Worm (Caenorhabditis elegans): ENCODE results near the gene uda-1.

DNA sequence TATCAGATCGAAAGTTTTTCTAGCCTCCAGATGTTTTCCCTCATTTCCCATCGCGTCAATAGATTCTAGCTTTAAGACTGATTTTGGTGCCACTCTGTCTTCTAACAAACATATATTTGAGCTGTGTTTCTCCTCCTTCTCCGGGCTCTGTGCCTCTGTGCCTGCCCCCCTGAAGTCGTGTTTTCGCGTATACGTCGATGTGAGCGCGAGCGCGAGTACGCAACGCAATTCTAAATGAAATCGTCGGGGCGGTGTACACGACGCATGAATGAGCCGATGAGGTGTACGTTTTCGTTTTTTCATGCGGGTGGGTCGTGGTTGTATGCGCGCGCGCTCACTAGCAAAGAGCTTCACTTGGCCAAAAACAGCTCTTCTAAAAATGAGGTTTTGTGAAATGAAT, 38.7 kb upstream of the uda-1 start:
- TF ChIP-seq T22C8.4 (GFP tag; IDR thresholded peaks at IDR 0.05) (no peak), tab-1 (GFP tag; IDR thresholded peaks at IDR 0.05) (no peak), ztf-29 (GFP tag; IDR thresholded peaks at IDR 0.05) (no peak), flt-1 (GFP tag; IDR thresholded peaks at IDR 0.05) (no peak), ztf-23 (GFP tag; IDR thresholded peaks at IDR 0.05) (no peak), ref-1 (GFP tag; conservative IDR thresholded peaks at IDR 0.05) (no peak), klf-2 (GFP tag; conservative IDR thresholded peaks at IDR 0.05) (no peak), med-1 (GFP tag; optimal IDR thresholded peaks at IDR 0.05; ENCODE audit: insufficient read depth) (no peak), cog-1 (tag; optimal IDR thresholded peaks at IDR 0.05) (no peak)

Measured in whole organism, midembryonic.